Fruit fly (Drosophila melanogaster) whole organism, pupa: ENCODE results near the gene scramb2.
A peak's percentile ranks its signal among the peaks of the same experiment; 100 is the strongest.

Experiments
- CG10348 ChIP-seq: fragments of 200-800 bp; sonication (Bioruptor generic); IDR thresholded peaks from 2 replicates; pipeline ENCODE4 v1.3.6; 2022; ENCODE audit warnings: missing biosample characterization, missing genetic modification characterization
- CG12605 ChIP-seq: fragments of 200-800 bp; sonication (Bioruptor generic); IDR thresholded peaks from 2 replicates; pipeline ENCODE4 v1.3.6; 2022; ENCODE audit warnings: missing biosample characterization, missing genetic modification characterization
- CG13204 ChIP-seq: fragments of 200-800 bp; sonication (Bioruptor generic); optimal IDR thresholded peaks from 2 replicates; lab custom pipeline; 2018; ENCODE audit warnings: missing biosample characterization, mild to moderate bottlenecking, missing genetic modification characterization, moderate library complexity
- CG14655 ChIP-seq: fragments of 200-800 bp; sonication (Bioruptor generic); optimal IDR thresholded peaks from 3 replicates; lab custom pipeline; 2017; ENCODE audit warnings: mild to moderate bottlenecking, missing biosample characterization, missing genetic modification reagents, missing genetic modification characterization
- CG15710 ChIP-seq: fragments of 200-800 bp; sonication (Bioruptor generic); optimal IDR thresholded peaks from 2 replicates; lab custom pipeline; 2018; ENCODE audit warnings: missing biosample characterization, mild to moderate bottlenecking, missing genetic modification characterization, moderate library complexity
- CG17806 ChIP-seq: fragments of 200-800 bp; sonication (Bioruptor generic); optimal IDR thresholded peaks from 2 replicates; lab custom pipeline; 2018; ENCODE audit warnings: missing biosample characterization, mild to moderate bottlenecking, missing genetic modification characterization, moderate library complexity
- CG32121 ChIP-seq: fragments of 200-800 bp; sonication (Bioruptor generic); IDR thresholded peaks from 2 replicates; pipeline ENCODE4 v1.3.6; 2022; ENCODE audit warnings: missing biosample characterization, missing genetic modification characterization
- CG34367 ChIP-seq: fragments of 200-800 bp; sonication (Bioruptor generic); optimal IDR thresholded peaks from 2 replicates; lab custom pipeline; 2018; ENCODE audit warnings: missing biosample characterization, mild to moderate bottlenecking, missing genetic modification characterization
- CG4496 ChIP-seq: fragments of 200-800 bp; sonication (Bioruptor generic); IDR thresholded peaks from 3 replicates; pipeline ENCODE4 v1.3.6; 2022; ENCODE audit warnings: missing biosample characterization, missing genetic modification characterization
- CG8159 ChIP-seq: fragments of 200-800 bp; sonication (Bioruptor generic); optimal IDR thresholded peaks from 3 replicates; lab custom pipeline; 2018; ENCODE audit warnings: missing biosample characterization, mild to moderate bottlenecking, missing genetic modification characterization, moderate library complexity
- CG8301 ChIP-seq: fragments of 200-800 bp; sonication (Bioruptor generic); optimal IDR thresholded peaks from 2 replicates; lab custom pipeline; 2018; ENCODE audit warnings: missing biosample characterization, mild to moderate bottlenecking, missing genetic modification characterization
- CG9948 ChIP-seq: fragments of 200-800 bp; sonication (Bioruptor generic); optimal IDR thresholded peaks from 2 replicates; lab custom pipeline; 2018; ENCODE audit warnings: missing biosample characterization, mild to moderate bottlenecking, missing genetic modification characterization, moderate library complexity
- D1 ChIP-seq: fragments of 200-800 bp; sonication (Bioruptor generic); optimal IDR thresholded peaks from 2 replicates; lab custom pipeline; 2018; ENCODE audit warnings: missing biosample characterization, mild to moderate bottlenecking, missing genetic modification characterization, moderate library complexity
- EcR ChIP-seq: fragments of 200-800 bp; sonication (Bioruptor generic); optimal IDR thresholded peaks from 3 replicates; lab custom pipeline; 2019; ENCODE audit warnings: missing biosample characterization, missing genetic modification characterization, mild to moderate bottlenecking, moderate library complexity, missing genetic modification reagents
- Ets98B ChIP-seq: fragments of 200-800 bp; sonication (Bioruptor generic); IDR thresholded peaks from 2 replicates; pipeline ENCODE4 v1.3.6; 2022; ENCODE audit warnings: missing biosample characterization, missing genetic modification characterization
- Pif1A ChIP-seq: fragments of 200-800 bp; sonication (Bioruptor generic); optimal IDR thresholded peaks from 3 replicates; lab custom pipeline; 2016; ENCODE audit warnings: missing biosample characterization, missing genetic modification characterization
- Pif1B ChIP-seq: fragments of 200-800 bp; sonication (Bioruptor generic); optimal IDR thresholded peaks from 3 replicates; lab custom pipeline; 2016; ENCODE audit warnings: missing biosample characterization, missing genetic modification characterization
- Snoo ChIP-seq: fragments of 200-800 bp; sonication (Bioruptor generic); optimal IDR thresholded peaks from 3 replicates; lab custom pipeline; 2017; ENCODE audit warnings: missing biosample characterization, mild to moderate bottlenecking, missing genetic modification characterization, inconsistent platforms
- fd96Ca ChIP-seq: fragments of 200-800 bp; sonication (Bioruptor generic); IDR thresholded peaks from 3 replicates; pipeline ENCODE4 v1.3.6; 2022; ENCODE audit warnings: missing biosample characterization, missing genetic modification characterization
- gl ChIP-seq: fragments of 200-800 bp; sonication (Bioruptor generic); optimal IDR thresholded peaks from 2 replicates; lab custom pipeline; 2018; ENCODE audit warnings: missing biosample characterization, mild to moderate bottlenecking, missing genetic modification characterization
- rn ChIP-seq: fragments of 200-800 bp; sonication (Bioruptor generic); IDR thresholded peaks from 2 replicates; pipeline ENCODE4 v1.3.6; 2022; ENCODE audit warnings: missing biosample characterization, missing genetic modification characterization

scramb2 gene

DNA sequence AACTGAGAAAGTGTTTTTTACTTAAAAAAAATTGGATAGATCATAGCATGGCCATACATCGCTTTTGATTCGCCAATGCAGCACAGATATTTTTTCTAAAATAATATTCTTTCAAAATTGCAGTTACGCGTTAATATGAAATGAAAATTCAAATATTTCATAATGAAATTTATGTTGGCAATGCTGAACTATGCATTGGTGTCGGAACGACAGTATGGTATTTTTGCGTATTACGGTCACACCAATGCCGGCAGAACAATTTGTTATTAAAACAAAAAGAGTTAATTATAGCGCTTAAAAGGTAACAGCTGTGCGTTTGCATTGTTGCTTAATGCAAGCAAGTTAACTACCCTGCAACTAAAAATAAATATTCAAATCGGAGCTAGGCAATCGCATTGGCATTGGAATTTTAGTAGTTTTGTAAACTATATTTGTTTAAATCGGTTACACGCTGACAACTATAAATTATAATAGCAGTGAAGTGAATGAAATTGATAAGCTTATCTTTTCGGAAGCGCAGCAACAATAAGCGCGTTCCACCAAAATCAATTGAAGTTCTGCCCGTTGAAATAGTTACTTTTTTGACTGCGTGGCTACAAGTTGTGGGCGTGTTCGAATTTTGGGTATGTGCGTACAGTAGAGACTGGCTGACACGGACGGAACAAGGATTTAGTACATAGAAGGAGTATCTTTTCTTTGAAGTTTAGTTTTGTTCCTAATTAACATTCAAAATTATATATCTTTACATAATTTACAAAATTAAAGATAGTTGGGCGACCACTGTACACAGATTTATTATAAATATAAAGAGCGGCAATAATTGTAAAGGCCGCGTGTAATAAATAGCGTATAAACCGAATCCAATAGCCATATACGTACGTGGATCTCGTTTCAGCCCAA, 4.2 kb downstream of the scramb2 start, which contains the start of gene Prx4:
Gene Prx4 (plus strand): TSS at position 210 of the 900 bp plus-strand sequence.
- TF ChIP-seq CG32121 (peak; percentile 77), CG8159 (tag; lab: Kevin White, UChicago) (peak; percentile 53), CG10348 (GFP tag; lab: Robert Waterston, UW) (no peak), rn (GFP tag; lab: Robert Waterston, UW) (0 out of 2 replicates have a peak, but pooled peaks have one; percentile 22), Ets98B (GFP tag; lab: Robert Waterston, UW) (peak; percentile 75), CG13204 (GFP tag; lab: Kevin White, UChicago) (no peak), D1 (no peak), CG9948 (peak; percentile 60), CG34367 (peak; percentile 43), CG12605 (GFP tag; lab: Robert Waterston, UW) (peak; percentile 25; the same call in 1 of the 2 replicates), CG17806 (tag; lab: Kevin White, UChicago) (peak; percentile 41), Snoo (tag; lab: Kevin White, UChicago) (peak; percentile 52), Pif1A (GFP tag; lab: Kevin White, UChicago) (peak; percentile 66), fd96Ca (0 out of 3 replicates have a peak, but pooled peaks have one; percentile 26), gl (tag; lab: Kevin White, UChicago) (no peak), Pif1B (GFP tag; lab: Kevin White, UChicago) (peak; percentile 73), CG15710 (tag; lab: Kevin White, UChicago) (peak; percentile 56), CG14655 (GFP tag; lab: Kevin White, UChicago) (peak; percentile 66), CG4496 (peak; percentile 87), CG8301 (tag; lab: Kevin White, UChicago) (peak; percentile 68), EcR (no peak)

DNA sequence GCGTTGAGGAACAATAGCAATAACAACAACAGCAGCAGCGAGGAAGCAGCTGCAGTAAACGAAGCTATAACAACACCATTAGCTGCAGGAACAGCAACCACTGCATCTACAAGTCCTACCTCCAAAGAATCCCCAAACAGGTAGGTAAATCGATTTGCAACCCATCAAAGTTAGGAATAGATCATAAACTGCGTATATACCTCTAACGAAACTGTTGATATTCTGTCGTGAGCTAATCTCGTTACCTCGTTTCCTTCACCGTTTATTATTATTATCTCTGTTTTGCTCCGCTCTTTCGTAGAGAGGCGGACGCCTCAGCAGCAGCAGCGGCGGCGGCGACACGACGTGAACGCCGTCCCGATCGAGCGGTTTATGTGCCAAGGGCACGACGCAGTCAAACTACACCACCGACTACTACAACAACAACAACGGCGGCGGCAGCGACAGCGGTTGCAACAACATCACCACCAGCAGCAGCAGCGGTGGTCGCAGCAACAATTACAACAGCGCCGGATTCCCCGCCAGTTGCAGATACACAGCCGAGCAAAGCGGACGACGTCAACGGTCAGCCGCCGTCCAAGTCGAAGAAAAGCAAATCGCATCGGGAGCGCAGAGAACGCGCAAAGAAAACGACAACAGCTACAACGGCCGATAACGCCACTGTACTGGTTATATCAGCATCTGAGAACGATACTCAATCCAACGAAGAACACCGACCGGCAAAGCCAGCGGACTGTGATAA, 8.6 kb downstream of the scramb2 start:
- no peak for TF ChIP-seq Pif1A (GFP tag; lab: Kevin White, UChicago)
- peak; percentile 85 for TF ChIP-seq Ets98B (GFP tag; lab: Robert Waterston, UW)
- no peak for TF ChIP-seq CG15710 (tag; lab: Kevin White, UChicago)
- no peak for TF ChIP-seq rn (GFP tag; lab: Robert Waterston, UW)
- no peak for TF ChIP-seq CG9948
- no peak for TF ChIP-seq D1
- TF ChIP-seq CG14655 (GFP tag; lab: Kevin White, UChicago), result no peak
- peak; percentile 84 for TF ChIP-seq EcR
- TF ChIP-seq gl (tag; lab: Kevin White, UChicago), result no peak
- TF ChIP-seq fd96Ca, result peak; percentile 90
- TF ChIP-seq CG8159 (tag; lab: Kevin White, UChicago), result no peak
- TF ChIP-seq CG4496, result peak; percentile 69; the same call in 2 of the 3 replicates
- TF ChIP-seq CG12605 (GFP tag; lab: Robert Waterston, UW), result peak; percentile 37
- no peak for TF ChIP-seq Snoo (tag; lab: Kevin White, UChicago)
- no peak for TF ChIP-seq CG17806 (tag; lab: Kevin White, UChicago)
- TF ChIP-seq CG10348 (GFP tag; lab: Robert Waterston, UW), result no peak
- peak; percentile 98 for TF ChIP-seq CG13204 (GFP tag; lab: Kevin White, UChicago)
- TF ChIP-seq CG8301 (tag; lab: Kevin White, UChicago), result no peak
- TF ChIP-seq Pif1B (GFP tag; lab: Kevin White, UChicago), result no peak
- TF ChIP-seq CG34367, result no peak
- TF ChIP-seq CG32121, result peak; percentile 90
- TF ChIP-seq, all 21 proteins: peak for 7

DNA sequence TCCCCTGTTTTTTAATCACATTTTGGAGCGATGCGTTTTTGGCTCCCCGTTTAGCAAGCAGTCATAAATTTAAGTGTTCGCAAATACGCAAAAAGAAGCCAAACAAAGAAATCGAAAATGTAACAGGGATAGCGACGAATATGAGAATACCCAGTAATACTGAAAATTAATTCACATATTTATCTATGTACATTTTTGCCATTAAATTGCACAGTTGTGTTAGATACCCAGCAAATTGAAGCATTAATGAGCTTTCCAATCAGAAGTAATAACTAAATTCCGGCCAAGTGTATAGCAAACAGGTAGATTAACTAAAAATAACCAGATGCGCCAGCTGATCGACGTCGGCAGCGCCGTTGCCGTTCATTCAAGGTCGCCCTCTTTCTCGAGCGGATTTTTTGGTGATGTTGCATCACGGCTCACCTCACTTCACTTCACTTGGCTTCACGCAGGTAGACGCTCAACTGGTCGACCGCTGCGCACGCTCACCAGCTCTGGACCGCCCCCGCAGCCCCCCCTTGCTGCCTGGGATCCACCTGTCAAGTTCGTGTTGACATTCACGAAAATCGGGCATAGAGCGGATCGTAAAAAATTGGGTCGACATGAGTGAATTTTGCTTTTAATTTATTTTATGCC, 9.5 kb downstream of the scramb2 start:
- no peak for TF ChIP-seq rn (GFP tag; lab: Robert Waterston, UW)
- TF ChIP-seq CG13204 (GFP tag; lab: Kevin White, UChicago), result peak; percentile 50
- TF ChIP-seq CG8301 (tag; lab: Kevin White, UChicago), result no peak
- TF ChIP-seq CG32121, result peak; percentile 23; the same call in 1 of the 2 replicates

DNA sequence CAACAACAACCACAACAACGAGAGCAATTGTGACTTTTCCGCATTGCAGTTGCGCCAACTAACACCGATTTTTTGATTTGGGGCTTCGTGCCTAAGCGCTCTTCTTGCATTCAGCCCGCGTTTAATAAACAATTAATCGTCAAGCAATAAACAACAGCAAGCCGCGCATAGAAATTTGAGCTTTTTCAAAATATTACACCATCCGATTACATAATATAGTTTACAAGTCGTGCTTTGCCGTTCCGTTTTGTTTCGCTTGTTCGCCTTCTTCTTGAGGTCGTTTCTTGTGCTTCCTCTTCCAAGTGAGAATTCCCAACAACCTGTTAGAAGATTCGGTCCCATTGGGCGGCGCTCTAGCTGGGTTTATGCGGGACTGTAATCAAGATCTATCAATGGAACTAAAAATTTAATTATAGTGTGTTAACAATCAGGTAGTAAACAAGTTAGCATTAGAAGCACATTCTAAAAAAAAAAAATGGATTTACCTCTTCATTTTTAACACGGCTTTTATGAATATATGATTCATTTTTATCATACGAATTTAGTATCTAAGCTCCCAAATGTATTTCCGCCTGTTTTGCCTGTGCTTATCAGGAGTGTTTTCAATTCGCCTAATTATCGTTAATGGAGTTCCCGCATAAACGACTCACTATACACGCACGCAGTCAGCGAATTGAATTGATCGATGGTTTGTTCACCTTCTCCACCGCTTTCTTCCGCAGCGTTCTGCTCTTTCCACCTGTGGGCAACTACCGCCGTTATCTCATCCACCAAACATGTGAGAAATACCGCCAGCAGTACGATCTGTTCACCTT, 10.6 kb downstream of the scramb2 start:
- TF ChIP-seq CG15710 (tag; lab: Kevin White, UChicago) (peak; percentile 76), CG34367 (peak; percentile 69), rn (GFP tag; lab: Robert Waterston, UW) (no peak), CG32121 (peak; percentile 64; the same call in 1 of the 2 replicates), CG9948 (peak; percentile 71), CG13204 (GFP tag; lab: Kevin White, UChicago) (no peak), gl (tag; lab: Kevin White, UChicago) (peak; percentile 59), CG8301 (tag; lab: Kevin White, UChicago) (peak; percentile 89), EcR (no peak), fd96Ca (peak; percentile 73; the same call in 2 of the 3 replicates), Pif1B (GFP tag; lab: Kevin White, UChicago) (peak; percentile 77), Pif1A (GFP tag; lab: Kevin White, UChicago) (peak; percentile 83), CG10348 (GFP tag; lab: Robert Waterston, UW) (no peak), CG17806 (tag; lab: Kevin White, UChicago) (peak; percentile 72), CG4496 (peak; percentile 59; the same call in 2 of the 3 replicates), CG8159 (tag; lab: Kevin White, UChicago) (peak; percentile 74), Snoo (tag; lab: Kevin White, UChicago) (peak; percentile 77), CG12605 (GFP tag; lab: Robert Waterston, UW) (peak; percentile 50), Ets98B (GFP tag; lab: Robert Waterston, UW) (peak; percentile 72), D1 (no peak), CG14655 (GFP tag; lab: Kevin White, UChicago) (peak; percentile 91)
